Fruit fly (Drosophila melanogaster) Kc167 (cell line): ENCODE results near the gene FMRFaR.

Experiments
- Myc ChIP-seq: fragments of >200 bp; optimal IDR thresholded peaks from 2 replicates; lab custom pipeline; 2017; ENCODE audit warnings: missing external identifiers
- Sin3A ChIP-seq: fragments of >200 bp; optimal IDR thresholded peaks from 2 replicates; lab custom pipeline; 2018; ENCODE audit warnings: missing external identifiers
- h ChIP-seq: fragments of >200 bp; optimal IDR thresholded peaks from 3 replicates; lab custom pipeline; 2018; ENCODE audit warnings: missing external identifiers
- insv ChIP-seq: fragments of >200 bp; optimal IDR thresholded peaks from 3 replicates; lab custom pipeline; 2018; ENCODE audit warnings: missing external identifiers
- psq ChIP-seq: fragments of >200 bp; optimal IDR thresholded peaks from 2 replicates; lab custom pipeline; 2017; ENCODE audit warnings: missing external identifiers
- ttk ChIP-seq: sonication (Bioruptor generic); optimal IDR thresholded peaks from 2 replicates; lab custom pipeline; 2017; ENCODE audit warnings: missing external identifiers

The FMRFaR gene

dm6 chr3L:3054851-3055250 lies 53.3 kb downstream of the FMRFaR start, which contains the start of gene CG16753:
TSS of gene CG16753 (plus strand) at chr3L:3055079.
- TF ChIP-seq psq (lab: Kevin White, UChicago) (no peak), Myc (lab: Kevin White, UChicago) (no peak), Sin3A (lab: Kevin White, UChicago) (no peak), h (lab: Kevin White, UChicago) (no peak), insv (lab: Kevin White, UChicago) (no peak), ttk (lab: Kevin White, UChicago) (no peak)

dm6 chr3L:3058970-3059883 lies 57.7 kb downstream of the FMRFaR start:
- no peak for TF ChIP-seq Myc (lab: Kevin White, UChicago)
- no peak for TF ChIP-seq ttk (lab: Kevin White, UChicago)
- TF ChIP-seq h (lab: Kevin White, UChicago): no peak
- TF ChIP-seq Sin3A (lab: Kevin White, UChicago): no peak
- TF ChIP-seq insv (lab: Kevin White, UChicago): no peak
- TF ChIP-seq psq (lab: Kevin White, UChicago): no peak

- TF ChIP-seq h (lab: Kevin White, UChicago) (peak; percentile 30), Sin3A (lab: Kevin White, UChicago) (no peak)
Measured at dm6 chr3L:3060054-3060979, 58.8 kb downstream of the FMRFaR start.
